Fruit fly (Drosophila melanogaster) whole organism, embryonic: ENCODE results near the gene CG34008.

Source experiments
- Atf3 ChIP-seq: fragments of 200-800 bp; sonication (Bioruptor generic); optimal IDR thresholded peaks from 3 replicates; lab custom pipeline; 2016; ENCODE audit warnings: missing biosample characterization, missing genetic modification characterization
- Bdp1 ChIP-seq: fragments of 200-800 bp; sonication (Bioruptor generic); optimal IDR thresholded peaks from 3 replicates; lab custom pipeline; 2016; ENCODE audit warnings: missing biosample characterization, missing genetic modification characterization
- CG10959 ChIP-seq: fragments of 200-800 bp; sonication (Bioruptor generic); IDR thresholded peaks from 2 replicates; pipeline ENCODE4 v1.3.6; 2022; ENCODE audit warnings: missing biosample characterization, missing genetic modification characterization
- CG11723 ChIP-seq: fragments of 200-800 bp; sonication (Bioruptor generic); optimal IDR thresholded peaks from 2 replicates; lab custom pipeline; 2017; ENCODE audit warnings: missing biosample characterization, mild to moderate bottlenecking, missing genetic modification characterization
- CG12744 ChIP-seq: fragments of 200-800 bp; sonication (Bioruptor generic); optimal IDR thresholded peaks from 2 replicates; lab custom pipeline; 2016; ENCODE audit warnings: missing biosample characterization, missing genetic modification characterization
- CG13123 ChIP-seq: fragments of 200-800 bp; sonication (Bioruptor generic); optimal IDR thresholded peaks from 2 replicates; lab custom pipeline; 2016; ENCODE audit warnings: missing biosample characterization, missing genetic modification characterization
- CG14667 ChIP-seq: fragments of 200-800 bp; sonication (Bioruptor generic); IDR thresholded peaks from 2 replicates; pipeline ENCODE4 v1.3.6; 2022; ENCODE audit warnings: missing biosample characterization, missing genetic modification characterization
- CG1529 ChIP-seq: fragments of 200-800 bp; sonication (Bioruptor generic); optimal IDR thresholded peaks from 3 replicates; lab custom pipeline; 2018; ENCODE audit warnings: missing biosample characterization, missing genetic modification characterization
- CG17568 ChIP-seq: fragments of 200-800 bp; sonication (Bioruptor generic); optimal IDR thresholded peaks from 2 replicates; lab custom pipeline; 2018; ENCODE audit warnings: missing biosample characterization, mild to moderate bottlenecking, missing genetic modification characterization, moderate library complexity
- CG17829 ChIP-seq: fragments of 200-800 bp; optimal IDR thresholded peaks from 2 replicates; lab custom pipeline; 2019; ENCODE audit warnings: missing biosample characterization, mild to moderate bottlenecking, missing genetic modification characterization, moderate library complexity
- CG18599 ChIP-seq: fragments of 200-800 bp; sonication (Bioruptor generic); optimal IDR thresholded peaks from 3 replicates; lab custom pipeline; 2017; ENCODE audit warnings: missing biosample characterization, missing genetic modification characterization, mild to moderate bottlenecking, moderate library complexity, missing genetic modification reagents
- CG2202 ChIP-seq: fragments of 200-800 bp; sonication (Bioruptor generic); optimal IDR thresholded peaks from 2 replicates; lab custom pipeline; 2018; ENCODE audit warnings: missing biosample characterization, mild to moderate bottlenecking, missing genetic modification characterization
- CG33557 ChIP-seq: fragments of 200-800 bp; sonication (Bioruptor generic); optimal IDR thresholded peaks from 2 replicates; lab custom pipeline; 2019; ENCODE audit warnings: missing biosample characterization, mild to moderate bottlenecking, missing genetic modification characterization, moderate library complexity
- CG3407 ChIP-seq: fragments of 200-800 bp; sonication (Bioruptor generic); optimal IDR thresholded peaks from 2 replicates; lab custom pipeline; 2018; ENCODE audit warnings: missing biosample characterization, mild to moderate bottlenecking, missing genetic modification characterization
- CG34376 ChIP-seq: fragments of 200-800 bp; sonication (Bioruptor generic); optimal IDR thresholded peaks from 2 replicates; lab custom pipeline; 2018; ENCODE audit warnings: missing biosample characterization, mild to moderate bottlenecking, missing genetic modification characterization
- CG4730 ChIP-seq: fragments of 200-800 bp; sonication (Bioruptor generic); IDR thresholded peaks from 2 replicates; pipeline ENCODE4 v1.3.6; 2022; ENCODE audit warnings: missing biosample characterization, missing genetic modification characterization
- CG6272 ChIP-seq: fragments of 200-800 bp; sonication (Bioruptor generic); IDR thresholded peaks from 2 replicates; pipeline ENCODE4 v1.3.6; 2022; ENCODE audit warnings: missing biosample characterization, missing genetic modification characterization
- CG6854 ChIP-seq: fragments of 200-800 bp; sonication (Bioruptor generic); optimal IDR thresholded peaks from 3 replicates; lab custom pipeline; 2017; ENCODE audit warnings: missing biosample characterization, mild to moderate bottlenecking, missing genetic modification characterization
- CG7839 ChIP-seq: fragments of 200-800 bp; sonication (Bioruptor generic); optimal IDR thresholded peaks from 3 replicates; lab custom pipeline; 2018; ENCODE audit warnings: missing biosample characterization, mild to moderate bottlenecking, missing genetic modification characterization, moderate library complexity
- CG8765 ChIP-seq: fragments of 200-800 bp; sonication (Bioruptor generic); IDR thresholded peaks from 2 replicates; pipeline ENCODE4 v1.3.6; 2022; ENCODE audit warnings: missing biosample characterization, missing genetic modification characterization
- CoRest ChIP-seq: fragments of 200-800 bp; sonication (Bioruptor generic); optimal IDR thresholded peaks from 3 replicates; lab custom pipeline; 2018; ENCODE audit warnings: missing biosample characterization, mild to moderate bottlenecking, missing genetic modification characterization, moderate library complexity
- E2f1 ChIP-seq: fragments of 200-800 bp; sonication (Bioruptor generic); IDR thresholded peaks from 2 replicates; pipeline ENCODE4 v1.3.6; 2022; ENCODE audit warnings: missing biosample characterization, missing genetic modification characterization
- Eip74EF ChIP-seq, 2 experiments: fragments of 200-800 bp in 1 of 2; fragments of >200 bp in 1 of 2; sonication (Bioruptor generic) in 1 of 2; optimal IDR thresholded peaks; 2 replicates each; lab custom pipeline; 2017 to 2019; ENCODE audit warnings: missing biosample characterization in 2 of 2, missing genetic modification characterization in 2 of 2, mild to moderate bottlenecking in 1 of 2, moderate library complexity in 1 of 2
- Hand ChIP-seq: fragments of 200-800 bp; sonication (Bioruptor generic); optimal IDR thresholded peaks from 2 replicates; lab custom pipeline; 2017; ENCODE audit warnings: mild to moderate bottlenecking, missing biosample characterization, missing genetic modification reagents, missing genetic modification characterization
- Jarid2 ChIP-seq: fragments of 200-800 bp; sonication (Bioruptor generic); optimal IDR thresholded peaks from 3 replicates; lab custom pipeline; 2017; ENCODE audit warnings: mild to moderate bottlenecking, missing biosample characterization, missing genetic modification reagents, missing genetic modification characterization
- Lpt ChIP-seq: fragments of >200 bp; optimal IDR thresholded peaks from 2 replicates; lab custom pipeline; 2018; ENCODE audit warnings: missing biosample characterization, missing genetic modification characterization
- NC2α ChIP-seq: fragments of 200-800 bp; sonication (Bioruptor generic); optimal IDR thresholded peaks from 2 replicates; lab custom pipeline; 2016; ENCODE audit warnings: missing biosample characterization, missing genetic modification characterization
- Sox102F ChIP-seq: fragments of 200-800 bp; sonication (Bioruptor generic); optimal IDR thresholded peaks from 2 replicates; lab custom pipeline; 2018; ENCODE audit warnings: missing biosample characterization, mild to moderate bottlenecking, missing genetic modification characterization, moderate library complexity
- Sry-β ChIP-seq: fragments of 200-800 bp; sonication (Bioruptor generic); optimal IDR thresholded peaks from 2 replicates; lab custom pipeline; 2018; ENCODE audit warnings: missing biosample characterization, mild to moderate bottlenecking, missing genetic modification characterization, moderate library complexity
- Stat92E ChIP-seq, 3 experiments: fragments of >200 bp in 2 of 3; fragments of 200-800 bp in 1 of 3; sonication (Bioruptor generic) in 1 of 3; optimal IDR thresholded peaks; 2 replicates each; lab custom pipeline; 2017 to 2019; ENCODE audit warnings: missing biosample characterization in 3 of 3, missing genetic modification characterization in 3 of 3, mild to moderate bottlenecking in 1 of 3, moderate library complexity in 1 of 3
- ash1 ChIP-seq: fragments of 200-800 bp; sonication (Bioruptor generic); optimal IDR thresholded peaks from 2 replicates; lab custom pipeline; 2018; ENCODE audit warnings: missing biosample characterization, mild to moderate bottlenecking, missing genetic modification characterization
- cas ChIP-seq: fragments of 200-800 bp; sonication (Bioruptor generic); IDR thresholded peaks from 2 replicates; pipeline ENCODE4 v1.3.6; 2022; ENCODE audit warnings: missing biosample characterization, missing genetic modification characterization
- emc ChIP-seq: fragments of 200-800 bp; sonication (Bioruptor generic); optimal IDR thresholded peaks from 2 replicates; lab custom pipeline; 2016; ENCODE audit warnings: missing biosample characterization, missing genetic modification characterization
- ems ChIP-seq: fragments of 200-800 bp; sonication (Bioruptor generic); optimal IDR thresholded peaks from 3 replicates; lab custom pipeline; 2016; ENCODE audit warnings: missing biosample characterization, missing genetic modification characterization
- gce ChIP-seq: fragments of 200-800 bp; sonication (Bioruptor generic); IDR thresholded peaks from 3 replicates; pipeline ENCODE4 v1.3.6; 2022; ENCODE audit warnings: missing biosample characterization, missing genetic modification characterization
- gfzf ChIP-seq: fragments of 200-800 bp; sonication (Bioruptor generic); optimal IDR thresholded peaks from 2 replicates; lab custom pipeline; 2016; ENCODE audit warnings: missing biosample characterization, mild to moderate bottlenecking, missing genetic modification characterization, moderate library complexity
- hkb ChIP-seq, 2 experiments: fragments of 200-800 bp in 1 of 2; fragments of >200 bp in 1 of 2; sonication (Bioruptor generic) in 1 of 2; IDR thresholded peaks in 1 of 2; optimal IDR thresholded peaks in 1 of 2; 2 replicates each; pipeline versions ENCODE4 v1.3.6 to Lab custom; 2017 to 2022; ENCODE audit warnings: missing biosample characterization in 1 of 2, missing genetic modification characterization in 1 of 2
- kah ChIP-seq: fragments of 200-800 bp; sonication (Bioruptor generic); optimal IDR thresholded peaks from 2 replicates; lab custom pipeline; 2018; ENCODE audit warnings: missing biosample characterization, mild to moderate bottlenecking, missing genetic modification characterization
- knrl ChIP-seq: fragments of 200-800 bp; sonication (Bioruptor generic); IDR thresholded peaks from 3 replicates; pipeline ENCODE4 v1.3.6; 2022; ENCODE audit warnings: missing biosample characterization, missing genetic modification characterization; ENCODE audit not compliant: partially characterized antibody
- oc ChIP-seq: fragments of 200-800 bp; sonication (Bioruptor generic); optimal IDR thresholded peaks from 2 replicates; lab custom pipeline; 2018; ENCODE audit warnings: missing biosample characterization, mild to moderate bottlenecking, missing genetic modification characterization, moderate library complexity
- onecut ChIP-seq: fragments of 200-800 bp; sonication (Bioruptor generic); IDR thresholded peaks from 2 replicates; pipeline ENCODE4 v1.3.6; 2022; ENCODE audit warnings: missing biosample characterization, missing genetic modification characterization
- otp ChIP-seq: fragments of 200-800 bp; sonication (Bioruptor generic); IDR thresholded peaks from 3 replicates; pipeline ENCODE4, ENCODE4 v1.3.6; 2022; ENCODE audit warnings: missing biosample characterization, missing genetic modification characterization
- phol ChIP-seq: fragments of 200-800 bp; sonication (Bioruptor generic); optimal IDR thresholded peaks from 3 replicates; lab custom pipeline; 2018; ENCODE audit warnings: missing biosample characterization, mild to moderate bottlenecking, missing genetic modification characterization, moderate library complexity
- prd ChIP-seq, 3 experiments: fragments of >200 bp in 2 of 3; fragments of 200-800 bp in 1 of 3; sonication (Bioruptor generic) in 1 of 3; optimal IDR thresholded peaks in 2 of 3; IDR thresholded peaks in 1 of 3; 2 replicates in 2 of 3; 3 replicates in 1 of 3; pipeline versions ENCODE4 v1.3.6 to Lab custom; 2017 to 2022; ENCODE audit warnings: missing biosample characterization in 1 of 3, missing genetic modification characterization in 1 of 3
- pum ChIP-seq: fragments of 200-800 bp; sonication (Bioruptor generic); optimal IDR thresholded peaks from 2 replicates; lab custom pipeline; 2016; ENCODE audit warnings: missing biosample characterization, missing genetic modification characterization
- stwl ChIP-seq: fragments of 200-800 bp; sonication (Bioruptor generic); optimal IDR thresholded peaks from 3 replicates; lab custom pipeline; 2018; ENCODE audit warnings: missing biosample characterization, mild to moderate bottlenecking, missing genetic modification characterization, moderate library complexity
- tio ChIP-seq: fragments of 200-800 bp; sonication (Bioruptor generic); optimal IDR thresholded peaks from 2 replicates; lab custom pipeline; 2017; ENCODE audit warnings: missing biosample characterization, missing genetic modification characterization, inconsistent platforms
- twi ChIP-seq: fragments of 200-800 bp; optimal IDR thresholded peaks from 2 replicates; lab custom pipeline; 2019; ENCODE audit warnings: missing biosample characterization, mild to moderate bottlenecking, missing genetic modification characterization, moderate library complexity
- unc-4 ChIP-seq: fragments of 200-800 bp; sonication (Bioruptor generic); IDR thresholded peaks from 2 replicates; pipeline ENCODE4 v1.3.6; 2022; ENCODE audit warnings: missing biosample characterization, missing genetic modification characterization; ENCODE audit not compliant: partially characterized antibody

Gene CG34008

dm6 chr3R:20579816-20580215 is 1.5 kb downstream of the CG34008 start, which contains the start of the genes EloB and Srp14 (continued):
- TF ChIP-seq Sox102F (GFP tag; lab: Kevin White, UChicago): no peak
- no peak for TF ChIP-seq Jarid2 (GFP tag; lab: Kevin White, UChicago)
- peak; percentile 48 for TF ChIP-seq emc (GFP tag; lab: Kevin White, UChicago)
- no peak for TF ChIP-seq Lpt (GFP tag; lab: Kevin White, UChicago)
- peak; percentile 98 for TF ChIP-seq unc-4
- peak; percentile 18 for TF ChIP-seq kah (GFP tag; lab: Kevin White, UChicago)
- no peak for TF ChIP-seq ash1
- TF ChIP-seq prd (optimal IDR thresholded peaks at IDR 0.05; lab: Kevin White, UChicago): no peak
- TF ChIP-seq prd (GFP tag; IDR thresholded peaks at IDR 0.05; lab: Robert Waterston, UW): peak; percentile 88
- TF ChIP-seq CG6854: peak; percentile 54
- no peak for TF ChIP-seq gce
- TF ChIP-seq phol (tag; lab: Kevin White, UChicago): peak; percentile 88
- TF ChIP-seq Sry-β (GFP tag; lab: Kevin White, UChicago): no peak
- TF ChIP-seq onecut (GFP tag; lab: Robert Waterston, UW): peak; percentile 59
- peak; percentile 53 for TF ChIP-seq CG1529 (GFP tag; lab: Kevin White, UChicago)
- peak; percentile 16 for TF ChIP-seq Hand
- TF ChIP-seq Eip74EF (GFP tag; optimal IDR thresholded peaks at IDR 0.05; lab: Kevin White, UChicago): no peak
- TF ChIP-seq E2f1: peak; percentile 77
- peak; percentile 20 for TF ChIP-seq NC2α
- peak; percentile 66; the same call in 2 of the 3 replicates for TF ChIP-seq otp (GFP tag; lab: Robert Waterston, UW)
- TF ChIP-seq oc (tag; lab: Kevin White, UChicago): no peak
- peak; percentile 27 for TF ChIP-seq CG3407 (GFP tag; lab: Kevin White, UChicago)
- TF ChIP-seq CG4730 (GFP tag; lab: Robert Waterston, UW): peak; percentile 48; the same call in 1 of the 2 replicates
- peak; percentile 70 for TF ChIP-seq CG10959
- TF ChIP-seq CG11723: peak; percentile 64
- peak; percentile 56 for TF ChIP-seq CG14667
- no peak for TF ChIP-seq tio (GFP tag; lab: Kevin White, UChicago)
- no peak for TF ChIP-seq CG17568
- peak; percentile 77 for TF ChIP-seq CG7839 (tag; lab: Kevin White, UChicago)
- peak; percentile 82 for TF ChIP-seq ems (GFP tag; lab: Kevin White, UChicago)
- peak; percentile 82 for TF ChIP-seq CG6272 (GFP tag; lab: Robert Waterston, UW)
- peak; percentile 78 for TF ChIP-seq gfzf
- no peak for TF ChIP-seq CG18599 (GFP tag; lab: Kevin White, UChicago)
- peak; percentile 59 for TF ChIP-seq CG13123 (GFP tag; lab: Kevin White, UChicago)
- TF ChIP-seq CoRest (tag; lab: Kevin White, UChicago): peak; percentile 86
- peak; percentile 68 for TF ChIP-seq CG33557
- TF ChIP-seq twi (tag; lab: Kevin White, UChicago): peak; percentile 63
- peak; percentile 83 for TF ChIP-seq stwl (tag; lab: Kevin White, UChicago)
- TF ChIP-seq hkb (optimal IDR thresholded peaks at IDR 0.05; lab: Kevin White, UChicago): peak; percentile 43
- TF ChIP-seq hkb (GFP tag; IDR thresholded peaks at IDR 0.05; lab: Robert Waterston, UW): peak; percentile 78
- TF ChIP-seq CG8765 (GFP tag; lab: Robert Waterston, UW): peak; percentile 69
- TF ChIP-seq Stat92E (GFP tag; optimal IDR thresholded peaks at IDR 0.05; lab: Kevin White, UChicago): peak in 1 of 3 experiments; percentile 92
- TF ChIP-seq knrl (GFP tag; lab: Robert Waterston, UW): peak; percentile 98
- TF ChIP-seq CG12744 (GFP tag; lab: Kevin White, UChicago): peak; percentile 67
- peak; percentile 75 for TF ChIP-seq CG34376 (GFP tag; lab: Kevin White, UChicago)
- peak; percentile 90 for TF ChIP-seq CG17829
- peak; percentile 67 for TF ChIP-seq CG2202 (tag; lab: Kevin White, UChicago)
- TF ChIP-seq Atf3 (GFP tag; lab: Kevin White, UChicago): peak; percentile 61
- peak; percentile 55; the same call in 1 of the 2 replicates for TF ChIP-seq cas
- TF ChIP-seq pum (GFP tag; lab: Kevin White, UChicago): peak; percentile 76
- peak; percentile 74 for TF ChIP-seq Bdp1 (GFP tag; lab: Kevin White, UChicago)
